Worm (Caenorhabditis elegans): ENCODE data around the gene F01F1.15.

The F01F1.15 gene

DNA sequence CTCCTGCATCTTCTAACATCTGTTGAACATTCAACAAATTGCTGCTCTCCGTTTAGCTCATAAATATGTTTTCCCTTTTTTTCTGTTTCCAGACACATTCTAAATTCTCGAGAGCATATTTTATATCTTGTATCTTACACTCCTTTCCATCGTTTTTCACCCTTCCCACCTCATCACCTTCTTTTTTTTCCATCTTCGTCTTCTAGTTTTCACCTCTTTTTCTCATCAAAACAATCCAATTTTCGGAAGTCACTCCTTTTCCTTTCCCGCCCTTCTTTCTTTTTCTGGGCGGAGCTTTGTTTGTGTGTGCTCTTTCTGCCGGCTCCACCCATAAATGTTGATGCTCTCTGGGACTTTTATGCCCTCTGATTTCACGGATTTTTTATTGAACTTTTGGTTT is 46.5 kb downstream of the F01F1.15 start:
- TF ChIP-seq lsy-2 (tag; optimal IDR thresholded peaks at IDR 0.05) = no peak
- TF ChIP-seq efl-3 (GFP tag; optimal IDR thresholded peaks at IDR 0.05) = no peak
- TF ChIP-seq sptf-1 (tag; optimal IDR thresholded peaks at IDR 0.05) = no peak
- no peak for TF ChIP-seq mdl-1 (tag; optimal IDR thresholded peaks at IDR 0.05)
- no peak for TF ChIP-seq nhr-77 (tag; optimal IDR thresholded peaks at IDR 0.05)
- TF ChIP-seq elt-3 (tag; optimal IDR thresholded peaks at IDR 0.05) = no peak
- TF ChIP-seq unc-30 (tag; optimal IDR thresholded peaks at IDR 0.05) = no peak
- no peak for TF ChIP-seq fkh-4 (tag; optimal IDR thresholded peaks at IDR 0.05; ENCODE audit: borderline replicate concordance)
- peak; percentile 18 for TF ChIP-seq unc-86 (tag; optimal IDR thresholded peaks at IDR 0.05)
- no peak for TF ChIP-seq mep-1 (tag; optimal IDR thresholded peaks at IDR 0.05)
- TF ChIP-seq ztf-11 (tag; optimal IDR thresholded peaks at IDR 0.05) = no peak
- no peak for TF ChIP-seq ceh-82 (tag; optimal IDR thresholded peaks at IDR 0.05)
- no peak for TF ChIP-seq ets-5 (GFP tag; IDR thresholded peaks at IDR 0.05)
- no peak for TF ChIP-seq tlp-1 (tag; optimal IDR thresholded peaks at IDR 0.05)
- no peak for TF ChIP-seq fkh-10 (GFP tag; optimal IDR thresholded peaks at IDR 0.05)
- TF ChIP-seq lin-14 (GFP tag; optimal IDR thresholded peaks at IDR 0.05) = peak; percentile 56
- no peak for TF ChIP-seq fkh-8 (tag; optimal IDR thresholded peaks at IDR 0.05)
- TF ChIP-seq C16A3.4 (tag; optimal IDR thresholded peaks at IDR 0.05) = no peak
